Fruit fly (Drosophila melanogaster): ENCODE results near the gene CG6813.
A peak's percentile ranks its signal among the peaks of the same experiment; 100 is the strongest.

Gene CG6813

dm6 chr3R:11655873-11656374 lies 29.5 kb upstream of the CG6813 start, which contains the start of gene CG42327 (continued):
- TF ChIP-seq CG1621 (tag; optimal IDR thresholded peaks at IDR 0.05), result peak; percentile 86
- peak; percentile 83 for TF ChIP-seq CG6808 (GFP tag; optimal IDR thresholded peaks at IDR 0.05)
- TF ChIP-seq CG8119 (GFP tag; IDR thresholded peaks at IDR 0.05), result peak; percentile 99
- peak; percentile 98 for TF ChIP-seq net (GFP tag; optimal IDR thresholded peaks at IDR 0.05)
- peak; percentile 96 for TF ChIP-seq esn (GFP tag; optimal IDR thresholded peaks at IDR 0.05)
- TF ChIP-seq spab (GFP tag; optimal IDR thresholded peaks at IDR 0.05), result peak; percentile 90
- TF ChIP-seq Sox102F (GFP tag; optimal IDR thresholded peaks at IDR 0.05), result peak; percentile 96
- TF ChIP-seq vri (GFP tag; optimal IDR thresholded peaks at IDR 0.05), result peak; percentile 93
- peak; percentile 96 for TF ChIP-seq CG34406 (GFP tag; optimal IDR thresholded peaks at IDR 0.05)
- TF ChIP-seq Blimp-1 (GFP tag; optimal IDR thresholded peaks at IDR 0.05), result peak; percentile 96
- TF ChIP-seq CG16779 (tag; optimal IDR thresholded peaks at IDR 0.05), result peak; percentile 92
- peak; percentile 99 for TF ChIP-seq CG6163 (GFP tag; IDR thresholded peaks at IDR 0.05)
- TF ChIP-seq Met (GFP tag; optimal IDR thresholded peaks at IDR 0.05), result peak; percentile 94
- TF ChIP-seq CG11762 (GFP tag; optimal IDR thresholded peaks at IDR 0.05; ENCODE audit: insufficient read depth), result peak; percentile 94
- TF ChIP-seq dsx (GFP tag; optimal IDR thresholded peaks at IDR 0.05; ENCODE audit: poor library complexity, severe bottlenecking), result peak; percentile 87
- TF ChIP-seq Eip78C (GFP tag), result peak; percentile 99
- peak; percentile 93 for TF ChIP-seq CG8632 (GFP tag; optimal IDR thresholded peaks at IDR 0.05)
- peak; percentile 86 for TF ChIP-seq Hr39 (GFP tag; optimal IDR thresholded peaks at IDR 0.05)
- TF ChIP-seq Lpt (GFP tag; optimal IDR thresholded peaks at IDR 0.05), result peak; percentile 98
- peak; percentile 99 for TF ChIP-seq CG15336 (GFP tag; IDR thresholded peaks at IDR 0.05)
- TF ChIP-seq fd85E (GFP tag; optimal IDR thresholded peaks at IDR 0.05), result peak; percentile 80
- TF ChIP-seq fd59A (GFP tag; optimal IDR thresholded peaks at IDR 0.05), result peak; percentile 83
- peak; percentile 91 for TF ChIP-seq lz (GFP tag; optimal IDR thresholded peaks at IDR 0.05)

DNA sequence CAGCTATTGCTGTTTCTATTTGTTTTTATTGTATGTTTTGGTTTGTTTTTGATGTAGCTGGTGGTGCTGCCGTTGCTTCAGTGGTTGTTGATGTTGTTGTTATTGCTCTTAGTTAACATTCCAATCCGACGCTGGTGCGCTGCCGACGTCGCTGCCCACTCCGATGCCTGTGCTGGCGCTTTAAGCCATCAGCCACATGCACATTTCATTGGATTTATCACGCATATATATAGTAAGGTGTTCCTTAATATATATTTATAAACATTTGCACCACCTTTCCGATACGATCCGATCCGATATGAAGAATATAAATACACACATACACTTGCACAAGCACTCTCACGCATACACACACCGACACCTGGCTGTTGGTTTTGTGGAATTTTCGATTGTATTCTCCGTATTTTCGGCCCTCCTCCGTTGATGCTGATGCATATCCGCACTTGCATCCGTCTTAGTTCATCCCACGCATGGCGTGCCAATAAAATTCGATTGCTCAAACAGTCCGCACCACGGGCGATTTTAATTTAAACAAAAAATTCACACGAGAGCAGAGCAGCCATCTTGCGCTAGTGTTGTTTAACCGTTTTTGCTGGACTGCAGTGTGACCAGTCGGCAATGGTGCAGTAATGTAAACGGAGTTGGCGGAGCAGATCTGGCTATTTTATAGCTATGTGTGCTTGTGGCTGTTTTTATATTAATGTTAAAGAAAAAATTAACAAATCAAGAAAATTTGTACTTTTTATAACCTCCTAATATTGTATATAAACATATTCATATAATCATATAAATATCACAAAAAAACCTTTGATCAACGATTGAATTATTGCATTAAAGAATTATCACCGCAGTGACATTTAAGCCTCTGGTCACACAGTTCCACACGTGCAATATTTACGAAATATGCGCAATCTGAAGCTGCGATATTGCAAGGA lies 23.9 kb upstream of the CG6813 start, which contains the start of the genes Csk and Elp1:
Csk (minus strand) TSS at position 602 of the 935 bp plus-strand sequence.
Elp1 (plus strand) TSS at position 867 of the 935 bp plus-strand sequence.
- peak; percentile 41 for TF ChIP-seq Hr39 (GFP tag; optimal IDR thresholded peaks at IDR 0.05)
- peak; percentile 42 for TF ChIP-seq Eip75B (GFP tag; optimal IDR thresholded peaks at IDR 0.05)
- TF ChIP-seq Ets21C (GFP tag; optimal IDR thresholded peaks at IDR 0.05), result peak; percentile 13
- no peak for TF ChIP-seq CG11294 (GFP tag; IDR thresholded peaks at IDR 0.05)
- no peak for TF ChIP-seq CG8119 (GFP tag; IDR thresholded peaks at IDR 0.05)
- TF ChIP-seq topi (GFP tag; optimal IDR thresholded peaks at IDR 0.05), result peak; percentile 39
- TF ChIP-seq cyc (GFP tag; optimal IDR thresholded peaks at IDR 0.05), result peak; percentile 51
- TF ChIP-seq CG6276 (GFP tag; optimal IDR thresholded peaks at IDR 0.05), result no peak
- TF ChIP-seq Sox15 (GFP tag; optimal IDR thresholded peaks at IDR 0.05), result peak; percentile 22
- TF ChIP-seq CG8319 (GFP tag; optimal IDR thresholded peaks at IDR 0.05), result peak; percentile 45
- peak; percentile 43 for TF ChIP-seq CG32006 (GFP tag; optimal IDR thresholded peaks at IDR 0.05)
- peak; percentile 7 for TF ChIP-seq CG11902 (GFP tag; optimal IDR thresholded peaks at IDR 0.05)
- no peak for TF ChIP-seq dsx (GFP tag; optimal IDR thresholded peaks at IDR 0.05; ENCODE audit: poor library complexity, severe bottlenecking)
- TF ChIP-seq Hr4 (GFP tag; optimal IDR thresholded peaks at IDR 0.05), result peak; percentile 45
- peak; percentile 38 for TF ChIP-seq CG31627 (GFP tag; optimal IDR thresholded peaks at IDR 0.05)
- TF ChIP-seq CG11762 (GFP tag; optimal IDR thresholded peaks at IDR 0.05; ENCODE audit: insufficient read depth), result no peak
- TF ChIP-seq Gug (GFP tag; IDR thresholded peaks at IDR 0.05), result peak; percentile 41; the same call in 1 of the 2 replicates
- TF ChIP-seq dac (GFP tag; optimal IDR thresholded peaks at IDR 0.05), result peak; percentile 3
- peak; percentile 6 for TF ChIP-seq CG6808 (GFP tag; optimal IDR thresholded peaks at IDR 0.05)
- peak; percentile 52 for TF ChIP-seq svp (GFP tag)
- peak; percentile 9 for TF ChIP-seq fd59A (GFP tag; optimal IDR thresholded peaks at IDR 0.05)
- no peak for TF ChIP-seq CG8632 (GFP tag; optimal IDR thresholded peaks at IDR 0.05)
- no peak for TF ChIP-seq CG9139 (GFP tag; optimal IDR thresholded peaks at IDR 0.05)
- peak; percentile 70 for TF ChIP-seq Eip78C (GFP tag)
- peak; percentile 56 for TF ChIP-seq CG3032 (tag; optimal IDR thresholded peaks at IDR 0.05)
- TF ChIP-seq fkh (GFP tag; optimal IDR thresholded peaks at IDR 0.05), result peak; percentile 75
- TF ChIP-seq Met (GFP tag; optimal IDR thresholded peaks at IDR 0.05), result peak; percentile 60
- no peak for TF ChIP-seq salr (GFP tag; optimal IDR thresholded peaks at IDR 0.05)
- no peak for TF ChIP-seq Blimp-1 (GFP tag; optimal IDR thresholded peaks at IDR 0.05)
- TF ChIP-seq fd85E (GFP tag; optimal IDR thresholded peaks at IDR 0.05), result no peak
- peak; percentile 58 for TF ChIP-seq OdsH (GFP tag; optimal IDR thresholded peaks at IDR 0.05)
- peak; percentile 57 for TF ChIP-seq achi (GFP tag; optimal IDR thresholded peaks at IDR 0.05)
- TF ChIP-seq Ets96B (tag; optimal IDR thresholded peaks at IDR 0.05), result peak; percentile 36
- TF ChIP-seq Sox102F (GFP tag; optimal IDR thresholded peaks at IDR 0.05), result peak; percentile 57
- peak; percentile 12 for TF ChIP-seq CG6792 (GFP tag; optimal IDR thresholded peaks at IDR 0.05)

Data from whole organism, prepupa.